Fruit fly (Drosophila melanogaster) whole organism, adult: ENCODE data around the gene CG12253.
A peak's percentile ranks its signal among the peaks of the same experiment; 100 is the strongest.

Source experiments
- kay ChIP-seq: fragments of 200-800 bp; sonication (Bioruptor generic); peaks from one replicate; lab custom pipeline; 2016; ENCODE audit warnings: missing biosample characterization, missing genetic modification characterization, borderline replicate concordance
- tj ChIP-seq: fragments of 200-800 bp; sonication (Bioruptor generic); optimal IDR thresholded peaks from 3 replicates; lab custom pipeline; 2017; ENCODE audit warnings: missing biosample characterization, mild to moderate bottlenecking, missing genetic modification characterization, moderate library complexity

Gene CG12253

dm6 chr2L:11037583-11038517, 50.2 kb downstream of the CG12253 start:
- no peak for TF ChIP-seq tj (GFP tag; lab: Kevin White, UChicago)
- peak; percentile 27 for TF ChIP-seq kay (GFP tag; lab: Kevin White, UChicago)
